Fruit fly (Drosophila melanogaster) whole organism, prepupa: ENCODE results near the gene CG10555.

ENCODE experiments used
- Blimp-1 ChIP-seq: fragments of 200-800 bp; sonication (Bioruptor generic); optimal IDR thresholded peaks from 3 replicates; lab custom pipeline; 2017; ENCODE audit warnings: missing biosample characterization, missing genetic modification characterization, mild to moderate bottlenecking, moderate library complexity, missing genetic modification reagents
- CG10631 ChIP-seq: fragments of 200-800 bp; sonication (Bioruptor generic); optimal IDR thresholded peaks from 2 replicates; lab custom pipeline; 2016; ENCODE audit warnings: missing biosample characterization, missing genetic modification characterization
- CG10669 ChIP-seq: fragments of 200-800 bp; sonication (Bioruptor generic); optimal IDR thresholded peaks from 3 replicates; lab custom pipeline; 2018; ENCODE audit warnings: missing biosample characterization, mild to moderate bottlenecking, missing genetic modification characterization, moderate library complexity
- CG11294 ChIP-seq: fragments of 200-800 bp; sonication (Bioruptor generic); IDR thresholded peaks from 2 replicates; pipeline ENCODE4 v1.3.6; 2022; ENCODE audit warnings: missing biosample characterization, missing genetic modification characterization
- CG11762 ChIP-seq: fragments of 200-800 bp; sonication (Bioruptor generic); optimal IDR thresholded peaks from 3 replicates; lab custom pipeline; 2016; ENCODE audit warnings: missing biosample characterization, missing genetic modification characterization; ENCODE audit not compliant: insufficient read depth
- CG11902 ChIP-seq: fragments of 200-800 bp; sonication (Bioruptor generic); optimal IDR thresholded peaks from 3 replicates; lab custom pipeline; 2016; ENCODE audit warnings: missing biosample characterization, missing genetic modification characterization
- CG15336 ChIP-seq: fragments of 200-800 bp; sonication (Bioruptor generic); IDR thresholded peaks from 2 replicates; pipeline ENCODE4 v1.3.6; 2022; ENCODE audit warnings: missing biosample characterization, missing genetic modification characterization
- CG1621 ChIP-seq: fragments of 200-800 bp; sonication (Bioruptor generic); optimal IDR thresholded peaks from 3 replicates; lab custom pipeline; 2018; ENCODE audit warnings: missing biosample characterization, mild to moderate bottlenecking, missing genetic modification characterization
- CG16779 ChIP-seq: fragments of 200-800 bp; sonication (Bioruptor generic); optimal IDR thresholded peaks from 3 replicates; lab custom pipeline; 2017; ENCODE audit warnings: missing biosample characterization, mild to moderate bottlenecking, missing genetic modification characterization
- CG3032 ChIP-seq: fragments of 200-800 bp; optimal IDR thresholded peaks from 2 replicates; lab custom pipeline; 2019; ENCODE audit warnings: missing biosample characterization, mild to moderate bottlenecking, missing genetic modification characterization, moderate library complexity
- CG31627 ChIP-seq: fragments of 200-800 bp; sonication (Bioruptor generic); optimal IDR thresholded peaks from 3 replicates; lab custom pipeline; 2016; ENCODE audit warnings: missing biosample characterization, missing genetic modification characterization
- CG32006 ChIP-seq: fragments of 200-800 bp; sonication (Bioruptor generic); optimal IDR thresholded peaks from 3 replicates; lab custom pipeline; 2017; ENCODE audit warnings: missing biosample characterization, mild to moderate bottlenecking, missing genetic modification characterization
- CG34406 ChIP-seq: fragments of 200-800 bp; sonication (Bioruptor generic); optimal IDR thresholded peaks from 3 replicates; lab custom pipeline; 2016; ENCODE audit warnings: missing biosample characterization, missing genetic modification characterization
- CG4318 ChIP-seq: fragments of 200-800 bp; sonication (Bioruptor generic); optimal IDR thresholded peaks from 3 replicates; lab custom pipeline; 2017; ENCODE audit warnings: missing biosample characterization, mild to moderate bottlenecking, missing genetic modification characterization
- CG6163 ChIP-seq: fragments of 200-800 bp; sonication (Bioruptor generic); IDR thresholded peaks from 3 replicates; pipeline ENCODE4 v1.3.6; 2022; ENCODE audit warnings: missing biosample characterization, missing genetic modification characterization
- CG6276 ChIP-seq: fragments of 200-800 bp; sonication (Bioruptor generic); optimal IDR thresholded peaks from 2 replicates; lab custom pipeline; 2017; ENCODE audit warnings: missing biosample characterization, mild to moderate bottlenecking, missing genetic modification characterization
- CG6792 ChIP-seq: fragments of 200-800 bp; sonication (Bioruptor generic); optimal IDR thresholded peaks from 3 replicates; lab custom pipeline; 2016; ENCODE audit warnings: missing biosample characterization, missing genetic modification characterization
- CG6808 ChIP-seq: fragments of 200-800 bp; sonication (Bioruptor generic); optimal IDR thresholded peaks from 3 replicates; lab custom pipeline; 2017; ENCODE audit warnings: missing biosample characterization, missing genetic modification characterization, mild to moderate bottlenecking, moderate library complexity, missing genetic modification reagents
- CG6854 ChIP-seq: fragments of 200-800 bp; sonication (Bioruptor generic); optimal IDR thresholded peaks from 2 replicates; lab custom pipeline; 2017; ENCODE audit warnings: missing biosample characterization, mild to moderate bottlenecking, missing genetic modification characterization
- CG7368 ChIP-seq: fragments of 200-800 bp; sonication (Bioruptor generic); optimal IDR thresholded peaks from 3 replicates; lab custom pipeline; 2016; ENCODE audit warnings: missing biosample characterization, missing genetic modification characterization
- CG8119 ChIP-seq: fragments of 200-800 bp; sonication (Bioruptor generic); IDR thresholded peaks from 3 replicates; pipeline ENCODE4 v1.3.6; 2022; ENCODE audit warnings: missing biosample characterization, missing genetic modification characterization
- CG8319 ChIP-seq: fragments of 200-800 bp; sonication (Bioruptor generic); optimal IDR thresholded peaks from 3 replicates; lab custom pipeline; 2016; ENCODE audit warnings: missing biosample characterization, missing genetic modification characterization
- CG8632 ChIP-seq: fragments of 200-800 bp; sonication (Bioruptor generic); optimal IDR thresholded peaks from 3 replicates; lab custom pipeline; 2016; ENCODE audit warnings: missing biosample characterization, missing genetic modification characterization
- CG9139 ChIP-seq: fragments of 200-800 bp; sonication (Bioruptor generic); optimal IDR thresholded peaks from 3 replicates; lab custom pipeline; 2017; ENCODE audit warnings: missing biosample characterization, mild to moderate bottlenecking, missing genetic modification characterization
- Eip78C ChIP-seq: fragments of 200-800 bp; sonication (Bioruptor generic); peaks from one replicate; lab custom pipeline; 2016; ENCODE audit warnings: missing biosample characterization, missing genetic modification characterization
- Ets21C ChIP-seq: fragments of 200-800 bp; sonication (Bioruptor generic); optimal IDR thresholded peaks from 3 replicates; lab custom pipeline; 2016; ENCODE audit warnings: missing biosample characterization, missing genetic modification characterization
- Ets96B ChIP-seq: fragments of 200-800 bp; optimal IDR thresholded peaks from 2 replicates; lab custom pipeline; 2019; ENCODE audit warnings: missing biosample characterization, mild to moderate bottlenecking, missing genetic modification characterization, moderate library complexity
- Gug ChIP-seq: fragments of 200-800 bp; sonication (Bioruptor generic); IDR thresholded peaks from 2 replicates; pipeline ENCODE4 v1.3.6; 2022; ENCODE audit warnings: missing biosample characterization, missing genetic modification characterization
- Hr38 ChIP-seq: sonication (Bioruptor generic); optimal IDR thresholded peaks from 2 replicates; lab custom pipeline; 2016; ENCODE audit warnings: missing biosample characterization, missing genetic modification characterization
- Hr39 ChIP-seq: fragments of 200-800 bp; sonication (Bioruptor generic); optimal IDR thresholded peaks from 2 replicates; lab custom pipeline; 2016; ENCODE audit warnings: missing biosample characterization, missing genetic modification characterization
- Hr4 ChIP-seq: fragments of 200-800 bp; sonication (Bioruptor generic); optimal IDR thresholded peaks from 3 replicates; lab custom pipeline; 2016; ENCODE audit warnings: missing biosample characterization, missing genetic modification characterization
- Lpt ChIP-seq: fragments of 200-800 bp; sonication (Bioruptor generic); optimal IDR thresholded peaks from 3 replicates; lab custom pipeline; 2016; ENCODE audit warnings: missing biosample characterization, missing genetic modification characterization
- Smox ChIP-seq: fragments of 200-800 bp; sonication (Bioruptor generic); optimal IDR thresholded peaks from 3 replicates; lab custom pipeline; 2016; ENCODE audit warnings: missing biosample characterization, missing genetic modification characterization
- Sox102F ChIP-seq: fragments of 200-800 bp; sonication (Bioruptor generic); optimal IDR thresholded peaks from 2 replicates; lab custom pipeline; 2016; ENCODE audit warnings: missing biosample characterization, mild to moderate bottlenecking, missing genetic modification characterization
- Sox14 ChIP-seq: fragments of 200-800 bp; sonication (Bioruptor generic); optimal IDR thresholded peaks from 3 replicates; lab custom pipeline; 2016; ENCODE audit warnings: missing biosample characterization, missing genetic modification characterization
- achi ChIP-seq: fragments of 200-800 bp; sonication (Bioruptor generic); optimal IDR thresholded peaks from 3 replicates; lab custom pipeline; 2016; ENCODE audit warnings: missing biosample characterization, missing genetic modification characterization
- cyc ChIP-seq: fragments of 200-800 bp; sonication (Bioruptor generic); optimal IDR thresholded peaks from 3 replicates; lab custom pipeline; 2016; ENCODE audit warnings: missing biosample characterization, missing genetic modification characterization
- dac ChIP-seq: fragments of 200-800 bp; sonication (Bioruptor generic); optimal IDR thresholded peaks from 2 replicates; lab custom pipeline; 2017; ENCODE audit warnings: missing biosample characterization, mild to moderate bottlenecking, missing genetic modification characterization
- dsx ChIP-seq: fragments of 200-800 bp; optimal IDR thresholded peaks from 3 replicates; lab custom pipeline; 2019; ENCODE audit warnings: missing biosample characterization, mild to moderate bottlenecking, missing genetic modification characterization, moderate library complexity; ENCODE audit not compliant: poor library complexity, severe bottlenecking
- esn ChIP-seq: fragments of 200-800 bp; sonication (Bioruptor generic); optimal IDR thresholded peaks from 2 replicates; lab custom pipeline; 2016; ENCODE audit warnings: missing biosample characterization, mild to moderate bottlenecking, missing genetic modification characterization, moderate library complexity
- fd59A ChIP-seq: fragments of 200-800 bp; sonication (Bioruptor generic); optimal IDR thresholded peaks from 2 replicates; lab custom pipeline; 2017; ENCODE audit warnings: missing biosample characterization, mild to moderate bottlenecking, missing genetic modification characterization, missing genetic modification reagents
- fkh ChIP-seq: fragments of 200-800 bp; sonication (Bioruptor generic); optimal IDR thresholded peaks from 3 replicates; lab custom pipeline; 2017; ENCODE audit warnings: missing biosample characterization, mild to moderate bottlenecking, missing genetic modification characterization, moderate library complexity
- lz ChIP-seq: fragments of 200-800 bp; sonication (Bioruptor generic); optimal IDR thresholded peaks from 3 replicates; lab custom pipeline; 2016; ENCODE audit warnings: missing biosample characterization, missing genetic modification characterization
- pdm3 ChIP-seq: fragments of 200-800 bp; sonication (Bioruptor generic); optimal IDR thresholded peaks from 3 replicates; lab custom pipeline; 2016; ENCODE audit warnings: missing biosample characterization, missing genetic modification characterization
- salr ChIP-seq, 2 experiments: fragments of 200-800 bp; sonication (Bioruptor generic); optimal IDR thresholded peaks; 3 replicates each; lab custom pipeline; 2016 to 2018; ENCODE audit warnings: missing biosample characterization in 2 of 2, missing genetic modification characterization in 2 of 2, mild to moderate bottlenecking in 1 of 2
- spab ChIP-seq: fragments of 200-800 bp; sonication (Bioruptor generic); optimal IDR thresholded peaks from 2 replicates; lab custom pipeline; 2017; ENCODE audit warnings: missing biosample characterization, mild to moderate bottlenecking, missing genetic modification characterization, missing genetic modification reagents
- ss ChIP-seq, 2 experiments: fragments of 200-800 bp; sonication (Bioruptor generic); optimal IDR thresholded peaks; 2 replicates in 1 of 2; 3 replicates in 1 of 2; lab custom pipeline; 2017 to 2018; ENCODE audit warnings: mild to moderate bottlenecking in 2 of 2, missing biosample characterization in 2 of 2, missing genetic modification characterization in 2 of 2, moderate library complexity in 1 of 2
- svp ChIP-seq: fragments of 200-800 bp; sonication (Bioruptor generic); peaks from one replicate; lab custom pipeline; 2016; ENCODE audit warnings: missing biosample characterization, missing genetic modification characterization
- topi ChIP-seq: fragments of 200-800 bp; sonication (Bioruptor generic); optimal IDR thresholded peaks from 3 replicates; lab custom pipeline; 2016; ENCODE audit warnings: missing biosample characterization, missing genetic modification characterization
- vri ChIP-seq: fragments of 200-800 bp; sonication (Bioruptor generic); optimal IDR thresholded peaks from 3 replicates; lab custom pipeline; 2016; ENCODE audit warnings: missing biosample characterization, mild to moderate bottlenecking, missing genetic modification characterization

Gene CG10555

dm6 chrX:8437285-8438110 lies 38.8 kb downstream of the CG10555 start, which contains the start of gene Miga:
TSS of gene Miga (minus strand) at chrX:8437820.
- no peak; the same call in 2 of the 3 replicates for TF ChIP-seq CG8119 (GFP tag; lab: Robert Waterston, UW)
- no peak for TF ChIP-seq vri (GFP tag; lab: Kevin White, UChicago)
- no peak for TF ChIP-seq CG8319 (GFP tag; lab: Kevin White, UChicago)
- no peak for TF ChIP-seq lz (GFP tag; lab: Kevin White, UChicago)
- TF ChIP-seq pdm3 (GFP tag; lab: Kevin White, UChicago): no peak
- peak; percentile 84 for TF ChIP-seq Eip78C (GFP tag; lab: Kevin White, UChicago)
- TF ChIP-seq Ets96B (tag; lab: Kevin White, UChicago): peak; percentile 12
- TF ChIP-seq Lpt (GFP tag; lab: Kevin White, UChicago): peak; percentile 63
- no peak for TF ChIP-seq CG11902 (GFP tag; lab: Kevin White, UChicago)
- no peak for TF ChIP-seq CG8632 (GFP tag; lab: Kevin White, UChicago)
- no peak for TF ChIP-seq CG31627 (GFP tag; lab: Kevin White, UChicago)
- no peak for TF ChIP-seq salr (GFP tag; optimal IDR thresholded peaks at IDR 0.05; lab: Kevin White, UChicago)
- no peak for TF ChIP-seq CG7368 (GFP tag; lab: Kevin White, UChicago)
- peak; percentile 33 for TF ChIP-seq fkh (GFP tag; lab: Kevin White, UChicago)
- TF ChIP-seq CG3032 (tag; lab: Kevin White, UChicago): peak; percentile 8
- peak; percentile 90 for TF ChIP-seq Blimp-1 (GFP tag; lab: Kevin White, UChicago)
- peak; percentile 8 for TF ChIP-seq Sox102F (GFP tag; lab: Kevin White, UChicago)
- no peak for TF ChIP-seq CG4318 (GFP tag; lab: Kevin White, UChicago)
- no peak for TF ChIP-seq esn (GFP tag; lab: Kevin White, UChicago)
- TF ChIP-seq Hr38 (GFP tag; lab: Kevin White, UChicago): no peak
- no peak for TF ChIP-seq cyc (GFP tag; lab: Kevin White, UChicago)
- peak; percentile 35 for TF ChIP-seq CG9139 (GFP tag; lab: Kevin White, UChicago)
- no peak for TF ChIP-seq Gug
- TF ChIP-seq dac (GFP tag; lab: Kevin White, UChicago): no peak
- peak; percentile 56 for TF ChIP-seq dsx (GFP tag; lab: Kevin White, UChicago)
- peak; percentile 11 for TF ChIP-seq CG11762 (GFP tag; lab: Kevin White, UChicago)
- no peak for TF ChIP-seq topi (GFP tag; lab: Kevin White, UChicago)
- peak; percentile 44 for TF ChIP-seq CG1621 (tag; lab: Kevin White, UChicago)
- TF ChIP-seq CG6854 (GFP tag; lab: Kevin White, UChicago): peak; percentile 54
- TF ChIP-seq CG6808: peak; percentile 18
- TF ChIP-seq Sox14 (GFP tag; lab: Kevin White, UChicago): no peak
- no peak for TF ChIP-seq CG10631 (GFP tag; lab: Kevin White, UChicago)
- TF ChIP-seq CG6163 (GFP tag; lab: Robert Waterston, UW): 0 out of 3 replicates have a peak, but pooled peaks have one; percentile 26
- TF ChIP-seq CG32006 (GFP tag; lab: Kevin White, UChicago): peak; percentile 22
- TF ChIP-seq CG10669: no peak
- peak; percentile 9 for TF ChIP-seq spab (GFP tag; lab: Kevin White, UChicago)
- TF ChIP-seq Hr39 (GFP tag; lab: Kevin White, UChicago): no peak
- TF ChIP-seq Ets21C (GFP tag; lab: Kevin White, UChicago): no peak
- peak; percentile 27 for TF ChIP-seq CG16779
- peak; percentile 67 to 77 for TF ChIP-seq ss (GFP tag; optimal IDR thresholded peaks at IDR 0.05; lab: Kevin White, UChicago)
- no peak for TF ChIP-seq CG11294 (GFP tag; lab: Robert Waterston, UW)
- peak; percentile 33; the same call in 1 of the 2 replicates for TF ChIP-seq CG15336 (GFP tag; lab: Robert Waterston, UW)
- no peak for TF ChIP-seq CG34406 (GFP tag; lab: Kevin White, UChicago)
- peak; percentile 75 for TF ChIP-seq svp
- no peak for TF ChIP-seq fd59A (GFP tag; lab: Kevin White, UChicago)
- no peak for TF ChIP-seq Smox (GFP tag; lab: Kevin White, UChicago)
- TF ChIP-seq CG6276 (GFP tag; lab: Kevin White, UChicago): peak; percentile 47
- no peak for TF ChIP-seq achi (GFP tag; lab: Kevin White, UChicago)
- TF ChIP-seq Hr4: no peak
- no peak for TF ChIP-seq CG6792 (GFP tag; lab: Kevin White, UChicago)
